Fruit fly (Drosophila melanogaster) whole organism, pupa: Measurements from ENCODE around the gene fz4.
A peak's percentile ranks its signal among the peaks of the same experiment; 100 is the strongest.

Experiments used
- CG10348 ChIP-seq: fragments of 200-800 bp; sonication (Bioruptor generic); IDR thresholded peaks from 2 replicates; pipeline ENCODE4 v1.3.6; 2022; ENCODE audit warnings: missing biosample characterization, missing genetic modification characterization
- CG12605 ChIP-seq: fragments of 200-800 bp; sonication (Bioruptor generic); IDR thresholded peaks from 2 replicates; pipeline ENCODE4 v1.3.6; 2022; ENCODE audit warnings: missing biosample characterization, missing genetic modification characterization
- CG13204 ChIP-seq: fragments of 200-800 bp; sonication (Bioruptor generic); optimal IDR thresholded peaks from 2 replicates; lab custom pipeline; 2018; ENCODE audit warnings: missing biosample characterization, mild to moderate bottlenecking, missing genetic modification characterization, moderate library complexity
- CG14655 ChIP-seq: fragments of 200-800 bp; sonication (Bioruptor generic); optimal IDR thresholded peaks from 3 replicates; lab custom pipeline; 2017; ENCODE audit warnings: mild to moderate bottlenecking, missing biosample characterization, missing genetic modification reagents, missing genetic modification characterization
- CG15710 ChIP-seq: fragments of 200-800 bp; sonication (Bioruptor generic); optimal IDR thresholded peaks from 2 replicates; lab custom pipeline; 2018; ENCODE audit warnings: missing biosample characterization, mild to moderate bottlenecking, missing genetic modification characterization, moderate library complexity
- CG17806 ChIP-seq: fragments of 200-800 bp; sonication (Bioruptor generic); optimal IDR thresholded peaks from 2 replicates; lab custom pipeline; 2018; ENCODE audit warnings: missing biosample characterization, mild to moderate bottlenecking, missing genetic modification characterization, moderate library complexity
- CG32121 ChIP-seq: fragments of 200-800 bp; sonication (Bioruptor generic); IDR thresholded peaks from 2 replicates; pipeline ENCODE4 v1.3.6; 2022; ENCODE audit warnings: missing biosample characterization, missing genetic modification characterization
- CG34367 ChIP-seq: fragments of 200-800 bp; sonication (Bioruptor generic); optimal IDR thresholded peaks from 2 replicates; lab custom pipeline; 2018; ENCODE audit warnings: missing biosample characterization, mild to moderate bottlenecking, missing genetic modification characterization
- CG4496 ChIP-seq: fragments of 200-800 bp; sonication (Bioruptor generic); IDR thresholded peaks from 3 replicates; pipeline ENCODE4 v1.3.6; 2022; ENCODE audit warnings: missing biosample characterization, missing genetic modification characterization
- CG8159 ChIP-seq: fragments of 200-800 bp; sonication (Bioruptor generic); optimal IDR thresholded peaks from 3 replicates; lab custom pipeline; 2018; ENCODE audit warnings: missing biosample characterization, mild to moderate bottlenecking, missing genetic modification characterization, moderate library complexity
- CG8301 ChIP-seq: fragments of 200-800 bp; sonication (Bioruptor generic); optimal IDR thresholded peaks from 2 replicates; lab custom pipeline; 2018; ENCODE audit warnings: missing biosample characterization, mild to moderate bottlenecking, missing genetic modification characterization
- CG9948 ChIP-seq: fragments of 200-800 bp; sonication (Bioruptor generic); optimal IDR thresholded peaks from 2 replicates; lab custom pipeline; 2018; ENCODE audit warnings: missing biosample characterization, mild to moderate bottlenecking, missing genetic modification characterization, moderate library complexity
- D1 ChIP-seq: fragments of 200-800 bp; sonication (Bioruptor generic); optimal IDR thresholded peaks from 2 replicates; lab custom pipeline; 2018; ENCODE audit warnings: missing biosample characterization, mild to moderate bottlenecking, missing genetic modification characterization, moderate library complexity
- EcR ChIP-seq: fragments of 200-800 bp; sonication (Bioruptor generic); optimal IDR thresholded peaks from 3 replicates; lab custom pipeline; 2019; ENCODE audit warnings: missing biosample characterization, missing genetic modification characterization, mild to moderate bottlenecking, moderate library complexity, missing genetic modification reagents
- Ets98B ChIP-seq: fragments of 200-800 bp; sonication (Bioruptor generic); IDR thresholded peaks from 2 replicates; pipeline ENCODE4 v1.3.6; 2022; ENCODE audit warnings: missing biosample characterization, missing genetic modification characterization
- Pif1A ChIP-seq: fragments of 200-800 bp; sonication (Bioruptor generic); optimal IDR thresholded peaks from 3 replicates; lab custom pipeline; 2016; ENCODE audit warnings: missing biosample characterization, missing genetic modification characterization
- Pif1B ChIP-seq: fragments of 200-800 bp; sonication (Bioruptor generic); optimal IDR thresholded peaks from 3 replicates; lab custom pipeline; 2016; ENCODE audit warnings: missing biosample characterization, missing genetic modification characterization
- Snoo ChIP-seq: fragments of 200-800 bp; sonication (Bioruptor generic); optimal IDR thresholded peaks from 3 replicates; lab custom pipeline; 2017; ENCODE audit warnings: missing biosample characterization, mild to moderate bottlenecking, missing genetic modification characterization, inconsistent platforms
- fd96Ca ChIP-seq: fragments of 200-800 bp; sonication (Bioruptor generic); IDR thresholded peaks from 3 replicates; pipeline ENCODE4 v1.3.6; 2022; ENCODE audit warnings: missing biosample characterization, missing genetic modification characterization
- gl ChIP-seq: fragments of 200-800 bp; sonication (Bioruptor generic); optimal IDR thresholded peaks from 2 replicates; lab custom pipeline; 2018; ENCODE audit warnings: missing biosample characterization, mild to moderate bottlenecking, missing genetic modification characterization
- rn ChIP-seq: fragments of 200-800 bp; sonication (Bioruptor generic); IDR thresholded peaks from 2 replicates; pipeline ENCODE4 v1.3.6; 2022; ENCODE audit warnings: missing biosample characterization, missing genetic modification characterization

The fz4 gene

DNA sequence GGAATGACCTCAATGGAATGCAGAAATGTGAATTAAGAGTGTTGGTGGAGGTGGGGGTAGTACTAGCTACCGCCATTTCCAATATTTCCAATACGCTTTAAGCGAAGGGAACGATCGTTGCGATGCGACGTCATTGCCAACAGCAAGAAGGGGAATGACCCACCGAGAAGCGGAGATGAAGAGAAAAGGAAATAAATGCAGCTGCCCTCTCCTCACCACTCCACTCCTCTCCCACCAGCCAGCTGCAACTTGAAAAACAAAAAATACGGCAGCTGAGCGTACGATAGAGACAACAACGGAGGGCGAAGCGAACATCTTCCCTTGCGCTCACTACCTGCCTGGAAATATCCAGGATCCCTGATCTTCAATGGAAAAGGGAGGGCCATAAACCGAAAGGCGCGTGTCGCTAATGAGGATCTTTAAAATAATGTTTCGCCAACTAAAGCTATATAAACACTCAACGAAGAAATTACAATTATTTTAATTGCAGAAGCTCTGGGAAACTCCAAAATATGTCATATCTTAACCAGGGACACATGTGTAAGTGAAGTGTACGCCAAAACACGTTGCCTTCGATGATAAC is 14.1 kb downstream of the fz4 start:
- TF ChIP-seq EcR (GFP tag; lab: Kevin White, UChicago) (peak; percentile 96), rn (GFP tag; lab: Robert Waterston, UW) (no peak), CG32121 (GFP tag; lab: Robert Waterston, UW) (no peak), fd96Ca (GFP tag; lab: Robert Waterston, UW) (no peak), CG34367 (tag; lab: Kevin White, UChicago) (no peak), CG12605 (GFP tag; lab: Robert Waterston, UW) (0 out of 2 replicates have a peak, but pooled peaks have one; percentile 4), Snoo (tag; lab: Kevin White, UChicago) (no peak)
- TF ChIP-seq, all 21 proteins: peak for 2

DNA sequence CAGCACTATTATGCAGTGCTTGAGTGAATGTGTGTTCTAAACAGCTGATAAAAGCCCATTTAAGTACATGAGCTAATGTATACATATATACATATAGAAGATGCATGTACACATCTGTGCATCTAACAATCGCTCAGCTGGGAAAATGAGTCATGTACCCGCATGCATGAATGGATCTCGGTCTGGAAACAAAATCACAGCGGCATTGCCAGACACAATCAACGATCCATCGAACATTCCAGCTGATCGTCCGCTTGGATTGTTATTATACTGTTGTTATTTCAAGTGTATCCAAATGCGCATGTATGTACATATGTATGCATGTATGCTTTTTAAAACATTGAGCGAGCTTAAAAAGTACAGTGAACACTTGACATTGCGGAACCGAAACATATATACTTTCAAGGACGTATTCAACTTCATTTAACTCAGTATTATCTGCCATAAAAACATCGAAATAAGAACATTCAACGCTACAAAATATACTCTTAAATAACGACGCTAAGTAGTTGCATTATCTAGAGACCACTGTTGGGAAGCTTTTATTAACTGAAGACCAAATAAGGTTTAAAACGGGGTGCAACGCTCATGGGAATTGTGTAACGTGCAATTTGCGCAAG is 14.7 kb downstream of the fz4 start:
- TF ChIP-seq Ets98B (GFP tag; lab: Robert Waterston, UW) = peak; percentile 87
- peak; percentile 77 for TF ChIP-seq CG17806 (tag; lab: Kevin White, UChicago)
- TF ChIP-seq fd96Ca (GFP tag; lab: Robert Waterston, UW) = peak; percentile 84
- peak; percentile 19 for TF ChIP-seq gl (tag; lab: Kevin White, UChicago)
- TF ChIP-seq Pif1A (GFP tag; lab: Kevin White, UChicago) = peak; percentile 77
- TF ChIP-seq CG10348 (GFP tag; lab: Robert Waterston, UW) = 0 out of 2 replicates have a peak, but pooled peaks have one; percentile 31
- peak; percentile 84 for TF ChIP-seq Snoo (tag; lab: Kevin White, UChicago)
- TF ChIP-seq EcR (GFP tag; lab: Kevin White, UChicago) = no peak
- TF ChIP-seq CG15710 (tag; lab: Kevin White, UChicago) = peak; percentile 78
- TF ChIP-seq CG32121 (GFP tag; lab: Robert Waterston, UW) = peak; percentile 83; the same call in 1 of the 2 replicates
- TF ChIP-seq CG14655 (GFP tag; lab: Kevin White, UChicago) = peak; percentile 71
- TF ChIP-seq CG4496 (GFP tag; lab: Robert Waterston, UW) = peak; percentile 90
- 0 out of 2 replicates have a peak, but pooled peaks have one; percentile 31 for TF ChIP-seq rn (GFP tag; lab: Robert Waterston, UW)
- TF ChIP-seq CG8301 = peak; percentile 69
- peak; percentile 19 for TF ChIP-seq CG13204
- peak; percentile 68 for TF ChIP-seq Pif1B
- TF ChIP-seq CG34367 (tag; lab: Kevin White, UChicago) = peak; percentile 58
- peak; percentile 67 for TF ChIP-seq CG9948 (tag; lab: Kevin White, UChicago)
- TF ChIP-seq D1 (tag; lab: Kevin White, UChicago) = no peak
- TF ChIP-seq CG8159 (tag; lab: Kevin White, UChicago) = peak; percentile 77
- TF ChIP-seq CG12605 (GFP tag; lab: Robert Waterston, UW) = peak; percentile 70
- TF ChIP-seq, all 21 proteins: peak for 19

dm6 chrX:7094861-7095260 is 15.3 kb downstream of the fz4 start:
- TF ChIP-seq CG12605 (GFP tag; lab: Robert Waterston, UW) = no peak
- no peak for TF ChIP-seq CG8301
- no peak for TF ChIP-seq CG8159 (tag; lab: Kevin White, UChicago)
- TF ChIP-seq Pif1A (GFP tag; lab: Kevin White, UChicago) = no peak
- no peak for TF ChIP-seq CG13204
- no peak for TF ChIP-seq D1 (tag; lab: Kevin White, UChicago)
- TF ChIP-seq Snoo (tag; lab: Kevin White, UChicago) = no peak
- no peak for TF ChIP-seq CG34367 (tag; lab: Kevin White, UChicago)
- TF ChIP-seq CG32121 (GFP tag; lab: Robert Waterston, UW) = no peak
- no peak for TF ChIP-seq CG14655 (GFP tag; lab: Kevin White, UChicago)
- no peak for TF ChIP-seq fd96Ca (GFP tag; lab: Robert Waterston, UW)
- TF ChIP-seq CG4496 (GFP tag; lab: Robert Waterston, UW) = no peak
- no peak for TF ChIP-seq gl (tag; lab: Kevin White, UChicago)
- no peak for TF ChIP-seq Pif1B
- no peak for TF ChIP-seq rn (GFP tag; lab: Robert Waterston, UW)
- TF ChIP-seq CG9948 (tag; lab: Kevin White, UChicago) = no peak
- TF ChIP-seq CG17806 (tag; lab: Kevin White, UChicago) = no peak

DNA sequence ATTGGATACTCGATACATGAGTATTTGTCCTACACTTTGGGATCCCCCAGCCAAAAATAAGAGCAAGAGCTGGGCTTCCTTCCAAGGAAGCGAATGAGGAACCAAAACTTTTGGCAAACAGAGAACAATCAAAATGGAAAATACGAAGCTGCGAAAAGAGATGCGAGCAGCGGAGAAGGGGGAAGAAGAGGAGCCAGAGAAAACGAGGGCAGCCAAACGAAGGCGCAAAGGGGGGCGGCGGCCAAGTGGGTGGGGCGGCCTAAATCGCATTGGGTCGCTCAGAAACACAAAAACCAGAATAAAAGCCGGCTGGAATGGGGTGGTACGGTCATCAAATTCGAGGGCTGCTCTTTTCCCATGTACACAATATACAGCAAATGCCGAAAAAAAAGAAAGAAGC is 16.0 kb downstream of the fz4 start:
- TF ChIP-seq CG13204 (no peak), CG14655 (GFP tag; lab: Kevin White, UChicago) (no peak), Pif1B (no peak), CG17806 (tag; lab: Kevin White, UChicago) (no peak), Ets98B (GFP tag; lab: Robert Waterston, UW) (no peak), CG8159 (tag; lab: Kevin White, UChicago) (no peak), CG32121 (GFP tag; lab: Robert Waterston, UW) (no peak), rn (GFP tag; lab: Robert Waterston, UW) (no peak)

DNA sequence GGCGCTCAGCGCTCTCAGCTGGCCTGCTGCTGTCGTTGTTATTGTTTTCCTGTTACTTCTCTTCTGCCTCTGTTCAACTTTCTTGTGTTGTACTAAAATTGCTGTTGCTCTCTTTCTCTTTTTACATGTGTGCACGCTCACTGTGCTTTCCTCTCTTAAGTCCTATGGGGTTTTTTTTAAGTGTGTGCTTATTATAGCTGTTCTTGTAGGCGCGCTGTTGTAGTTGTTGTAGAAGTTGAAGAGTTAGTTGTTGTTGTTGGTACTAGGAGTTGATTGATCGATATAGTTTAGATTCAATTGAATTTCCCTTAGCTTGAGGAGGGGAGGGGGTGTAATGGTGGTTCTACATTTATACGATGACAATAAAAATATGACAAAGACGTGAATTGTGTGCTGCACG is 18.2 kb downstream of the fz4 start:
- TF ChIP-seq gl (tag; lab: Kevin White, UChicago) = no peak
- TF ChIP-seq CG15710 (tag; lab: Kevin White, UChicago) = no peak
- no peak for TF ChIP-seq fd96Ca (GFP tag; lab: Robert Waterston, UW)
- no peak for TF ChIP-seq CG17806 (tag; lab: Kevin White, UChicago)
- no peak for TF ChIP-seq EcR (GFP tag; lab: Kevin White, UChicago)
- TF ChIP-seq CG9948 (tag; lab: Kevin White, UChicago) = no peak
- no peak for TF ChIP-seq CG34367 (tag; lab: Kevin White, UChicago)
- no peak for TF ChIP-seq CG4496 (GFP tag; lab: Robert Waterston, UW)
- no peak for TF ChIP-seq CG8159 (tag; lab: Kevin White, UChicago)
- TF ChIP-seq CG10348 (GFP tag; lab: Robert Waterston, UW) = no peak
- TF ChIP-seq Pif1A (GFP tag; lab: Kevin White, UChicago) = no peak
- no peak for TF ChIP-seq CG32121 (GFP tag; lab: Robert Waterston, UW)
- no peak for TF ChIP-seq rn (GFP tag; lab: Robert Waterston, UW)
- TF ChIP-seq D1 (tag; lab: Kevin White, UChicago) = no peak
- no peak for TF ChIP-seq Snoo (tag; lab: Kevin White, UChicago)
- no peak for TF ChIP-seq CG8301
- TF ChIP-seq, all 21 proteins: peak for 0
